Worm (Caenorhabditis elegans) whole organism, mixed stage, embryonic: ENCODE data around the gene Y38H8A.4.

Source experiments
- M03D4.4 ChIP-seq: sonication (generic microtip); optimal IDR thresholded peaks from 2 replicates; lab custom pipeline; 2017; ENCODE audit warnings: mild to moderate bottlenecking, missing genetic modification characterization, missing compliant biosample characterization
- ceh-43 ChIP-seq: fragments of 200-800 bp; sonication (Bioruptor generic); optimal IDR thresholded peaks from 2 replicates; lab custom pipeline; 2018; ENCODE audit warnings: mild to moderate bottlenecking, missing genetic modification characterization, moderate library complexity, missing compliant biosample characterization
- elt-3 ChIP-seq: fragments of 150-350 bp; optimal IDR thresholded peaks from 2 replicates; lab custom pipeline; 2014; ENCODE audit warnings: missing biosample characterization, missing genetic modification characterization
- mep-1 ChIP-seq: fragments of 150-350 bp; optimal IDR thresholded peaks from 2 replicates; lab custom pipeline; 2017; ENCODE audit warnings: missing biosample characterization, missing genetic modification reagents, missing genetic modification characterization, inconsistent platforms
- nhr-12 ChIP-seq: fragments of 150-350 bp; optimal IDR thresholded peaks from 2 replicates; lab custom pipeline; 2014; ENCODE audit warnings: missing biosample characterization, missing genetic modification characterization
- nhr-28 ChIP-seq: fragments of 150-350 bp; optimal IDR thresholded peaks from 2 replicates; lab custom pipeline; 2014; ENCODE audit warnings: missing biosample characterization, missing genetic modification characterization
- nhr-76 ChIP-seq: sonication (generic microtip); optimal IDR thresholded peaks from 2 replicates; lab custom pipeline; 2017; ENCODE audit warnings: missing biosample characterization, missing genetic modification characterization
- snpc-4 ChIP-seq: fragments of 150-350 bp; optimal IDR thresholded peaks from 2 replicates; lab custom pipeline; 2014; ENCODE audit warnings: missing biosample characterization, missing genetic modification characterization
- unc-62 ChIP-seq: fragments of 150-350 bp; optimal IDR thresholded peaks from 2 replicates; lab custom pipeline; 2014; ENCODE audit warnings: missing biosample characterization, missing genetic modification reagents, missing genetic modification characterization
- ztf-11 ChIP-seq: fragments of 150-350 bp; optimal IDR thresholded peaks from 2 replicates; lab custom pipeline; 2014; ENCODE audit warnings: missing biosample characterization, missing genetic modification characterization

DNA sequence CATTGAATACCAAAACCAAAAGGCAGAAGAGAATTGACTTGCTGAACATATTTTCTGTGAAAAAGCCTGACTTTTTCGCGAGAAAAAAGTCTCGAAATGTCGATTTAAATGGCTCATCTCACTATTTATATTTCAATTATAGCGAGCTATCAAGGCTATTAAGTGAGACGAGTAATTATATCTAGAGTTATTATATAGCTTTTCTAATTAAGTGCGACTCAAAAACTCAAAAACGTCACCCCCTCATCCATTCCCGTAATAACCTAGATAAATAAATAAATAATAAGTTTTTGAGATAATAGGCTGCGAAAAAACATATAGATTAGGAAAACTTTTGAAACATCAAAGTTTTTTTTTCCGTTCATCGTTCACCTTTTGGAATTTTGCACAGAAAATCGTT lies 33.5 kb upstream of the Y38H8A.4 start, which contains the start of gene nlp-17:
- TF ChIP-seq nhr-76 (tag; lab: Kevin White, UChicago) (no peak), nhr-12 (no peak), unc-62 (GFP tag; lab: Kevin White, UChicago) (no peak), M03D4.4 (tag; lab: Kevin White, UChicago) (no peak), snpc-4 (no peak), ceh-43 (no peak), ztf-11 (tag; lab: Kevin White, UChicago) (no peak), mep-1 (no peak), nhr-28 (tag; lab: Kevin White, UChicago) (no peak), elt-3 (no peak)
